Worm (Caenorhabditis elegans) whole organism, young adult: Measurements from ENCODE around the gene idpa-3.

Source experiments
- F52B5.7 ChIP-seq: sonication (generic microtip); optimal IDR thresholded peaks from 2 replicates; lab custom pipeline; 2016; ENCODE audit warnings: mild to moderate bottlenecking, missing genetic modification characterization, missing compliant biosample characterization
- bed-2 ChIP-seq: fragments of 200-800 bp; sonication (Bioruptor generic); IDR thresholded peaks from 2 replicates; pipeline ENCODE4 v1.3.6; 2022; ENCODE audit warnings: missing genetic modification reagents, missing genetic modification characterization, missing compliant biosample characterization
- ccch-3 ChIP-seq: fragments of 200-800 bp; sonication (Bioruptor generic); optimal IDR thresholded peaks from 2 replicates; lab custom pipeline; 2018; ENCODE audit warnings: mild to moderate bottlenecking, missing genetic modification characterization, missing compliant biosample characterization
- ceh-27 ChIP-seq: fragments of 200-800 bp; sonication (Bioruptor generic); optimal IDR thresholded peaks from 2 replicates; lab custom pipeline; 2018; ENCODE audit warnings: mild to moderate bottlenecking, missing genetic modification characterization, moderate library complexity, missing compliant biosample characterization
- efl-1 ChIP-seq: fragments of 150-350 bp; optimal IDR thresholded peaks from 2 replicates; lab custom pipeline; 2014; ENCODE audit warnings: missing biosample characterization, missing genetic modification reagents, missing genetic modification characterization
- egl-44 ChIP-seq: fragments of 200-800 bp; sonication (Bioruptor generic); IDR thresholded peaks from 2 replicates; pipeline ENCODE4 v1.3.6; 2022; ENCODE audit warnings: missing genetic modification reagents, missing genetic modification characterization, missing compliant biosample characterization
- hmg-1.2 ChIP-seq: fragments of 200-800 bp; sonication (Bioruptor generic); IDR thresholded peaks from 2 replicates; pipeline ENCODE4 v1.3.6; 2022; ENCODE audit warnings: missing genetic modification reagents, missing genetic modification characterization, missing compliant biosample characterization
- lin-35 ChIP-seq, 3 experiments: fragments of 150-350 bp in 2 of 3; sonication (generic microtip) in 1 of 3; optimal IDR thresholded peaks; 2 replicates each; lab custom pipeline; 2014 to 2018; ENCODE audit warnings: missing biosample characterization in 3 of 3, missing genetic modification characterization in 3 of 3, missing genetic modification reagents in 3 of 3
- rec-8 ChIP-seq, 2 experiments: sonication (generic microtip); optimal IDR thresholded peaks; 2 replicates each; lab custom pipeline; 2016; ENCODE audit warnings: mild to moderate bottlenecking in 2 of 2, missing genetic modification characterization in 2 of 2, missing genetic modification reagents in 2 of 2, missing genotype in 2 of 2, missing biosample characterization in 1 of 2, missing compliant biosample characterization in 1 of 2, moderate library complexity in 1 of 2
- repo-1 ChIP-seq: sonication (generic microtip); optimal IDR thresholded peaks from 2 replicates; lab custom pipeline; 2017; ENCODE audit warnings: mild to moderate bottlenecking, missing genetic modification characterization, missing compliant biosample characterization
- snpc-4 ChIP-seq, 5 experiments: fragments of 150-350 bp in 1 of 5; sonication (generic microtip) in 4 of 5; optimal IDR thresholded peaks; 2 replicates each; lab custom pipeline; 2014 to 2018; ENCODE audit warnings: missing genetic modification characterization in 5 of 5, missing biosample characterization in 3 of 5, antibody characterized with exemption in 2 of 5, mild to moderate bottlenecking in 2 of 5, missing compliant biosample characterization in 2 of 5, missing genotype in 2 of 5, moderate library complexity in 2 of 5, missing genetic modification reagents in 1 of 5
- sptf-2 ChIP-seq: fragments of 200-800 bp; sonication (Bioruptor generic); optimal IDR thresholded peaks from 2 replicates; lab custom pipeline; 2018; ENCODE audit warnings: mild to moderate bottlenecking, missing genetic modification characterization, missing compliant biosample characterization
- tbp1 ChIP-seq: fragments of 200-800 bp; sonication (Bioruptor generic); optimal IDR thresholded peaks from 2 replicates; lab custom pipeline; 2018; ENCODE audit warnings: mild to moderate bottlenecking, missing genetic modification characterization, missing compliant biosample characterization
- unc-130 ChIP-seq: sonication (generic microtip); optimal IDR thresholded peaks from 2 replicates; lab custom pipeline; 2016; ENCODE audit warnings: missing genetic modification reagents, missing genetic modification characterization, missing compliant biosample characterization

DNA sequence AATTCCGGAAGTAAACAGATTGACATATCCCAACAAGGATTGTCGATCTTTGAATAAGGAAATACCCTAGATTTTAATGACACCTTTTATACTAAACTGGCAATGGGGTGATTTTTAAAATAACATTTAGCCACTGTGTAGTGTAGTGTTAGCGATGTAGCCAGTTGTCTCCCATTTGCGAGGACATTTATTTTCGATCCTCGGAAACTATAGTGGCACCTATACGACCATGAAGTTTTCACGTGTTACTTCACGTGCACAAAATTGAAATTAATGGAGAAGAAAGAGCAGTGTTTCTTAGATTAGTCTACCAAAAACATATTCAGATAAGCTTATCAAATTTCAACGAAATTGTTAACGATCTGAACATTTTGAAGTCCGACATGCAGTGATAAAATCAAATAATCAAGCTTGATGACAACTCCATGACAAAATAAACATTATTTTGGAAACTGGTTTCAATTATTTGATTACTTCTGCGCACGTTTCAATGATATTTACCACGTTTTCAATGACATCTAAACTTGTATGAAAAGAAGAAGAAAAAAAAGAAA, 2.9 kb upstream of the idpa-3 start, which contains the start of gene R07E3.4:
- TF ChIP-seq bed-2 (GFP tag; lab: Robert Waterston, UW) (no peak), ccch-3 (no peak), ceh-27 (GFP tag; lab: Kevin White, UChicago) (no peak), repo-1 (tag; lab: Kevin White, UChicago) (no peak), hmg-1.2 (no peak), efl-1 (GFP tag; lab: Kevin White, UChicago) (no peak), egl-44 (GFP tag; lab: Robert Waterston, UW) (no peak), tbp1 (GFP tag; lab: Kevin White, UChicago) (no peak), snpc-4 (GFP tag; optimal IDR thresholded peaks at IDR 0.05; lab: Kevin White, UChicago) (no peak), snpc-4 (tag; optimal IDR thresholded peaks at IDR 0.05; lab: Kevin White, UChicago) (no peak), rec-8 (tag; optimal IDR thresholded peaks at IDR 0.05; lab: Kevin White, UChicago) (no peak), sptf-2 (GFP tag; lab: Kevin White, UChicago) (no peak), lin-35 (GFP tag; optimal IDR thresholded peaks at IDR 0.05; lab: Kevin White, UChicago) (no peak), F52B5.7 (tag; lab: Kevin White, UChicago) (no peak), unc-130 (no peak)
